Fruit fly (Drosophila melanogaster): Measurements from ENCODE around the gene Cp38.

Gene Cp38

DNA sequence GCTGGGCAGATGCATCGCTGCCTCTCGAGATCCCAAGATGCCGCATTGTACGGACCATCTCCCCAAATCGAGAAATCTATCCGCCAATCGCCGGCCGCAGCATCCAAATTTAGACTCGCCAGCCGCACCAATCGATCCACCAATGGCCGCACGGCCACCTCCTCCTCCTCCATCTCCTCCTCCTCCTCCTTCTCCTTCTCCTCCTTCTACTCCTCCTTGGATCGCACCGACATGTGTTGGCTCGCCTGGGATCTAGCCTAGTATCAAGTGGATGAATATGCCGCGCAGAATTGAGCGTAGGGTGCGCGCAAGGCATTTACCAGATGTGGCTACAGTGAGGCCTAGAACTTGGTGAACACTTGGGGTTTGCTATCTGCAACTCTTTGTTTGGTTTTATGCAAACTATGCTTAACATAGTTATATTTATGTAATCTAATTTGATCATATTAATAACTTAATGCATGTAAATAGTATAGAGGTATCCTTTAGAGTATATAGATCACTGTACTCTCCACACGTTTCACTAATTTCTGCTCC, 26.6 kb upstream of the Cp38 start, which contains the start of gene org-1:
org-1 (minus strand) TSS at position 51 of the 537 bp plus-strand sequence.
- TF ChIP-seq woc (GFP tag; optimal IDR thresholded peaks at IDR 0.05) (peak; percentile 26), foxo (GFP tag; optimal IDR thresholded peaks at IDR 0.05) (peak in 1 of 2 experiments; percentile 81), ey (GFP tag; optimal IDR thresholded peaks at IDR 0.05) (peak; percentile 74), psq (GFP tag; optimal IDR thresholded peaks at IDR 0.05) (peak; percentile 61), h (GFP tag; optimal IDR thresholded peaks at IDR 0.05) (peak; percentile 77), Rel (GFP tag; optimal IDR thresholded peaks at IDR 0.05) (no peak), Rel (tag; optimal IDR thresholded peaks at IDR 0.05) (peak; percentile 19), CG9705 (GFP tag; optimal IDR thresholded peaks at IDR 0.05) (peak; percentile 62), HLH106 (tag; optimal IDR thresholded peaks at IDR 0.05) (peak; percentile 77), Vsx2 (GFP tag; optimal IDR thresholded peaks at IDR 0.05; ENCODE audit: partially characterized antibody) (no peak), lola (GFP tag; optimal IDR thresholded peaks at IDR 0.05) (no peak), Hnf4 (GFP tag; optimal IDR thresholded peaks at IDR 0.05) (peak; percentile 71), tai (GFP tag; optimal IDR thresholded peaks at IDR 0.05) (peak; percentile 16), Jra (GFP tag; optimal IDR thresholded peaks at IDR 0.05) (no peak), CG32264 (GFP tag; optimal IDR thresholded peaks at IDR 0.05) (no peak), sage (GFP tag; optimal IDR thresholded peaks at IDR 0.05) (peak; percentile 43), rgr (GFP tag; optimal IDR thresholded peaks at IDR 0.05) (peak; percentile 76), sv (GFP tag; optimal IDR thresholded peaks at IDR 0.05) (peak; percentile 79), fru (GFP tag; optimal IDR thresholded peaks at IDR 0.05) (peak; percentile 67), OdsH (GFP tag; optimal IDR thresholded peaks at IDR 0.05) (peak; percentile 69), Dif (GFP tag; optimal IDR thresholded peaks at IDR 0.05; ENCODE audit: partially characterized antibody) (no peak), br (GFP tag; optimal IDR thresholded peaks at IDR 0.05) (peak; percentile 60), Sp1 (GFP tag; optimal IDR thresholded peaks at IDR 0.05) (peak; percentile 66), brk (GFP tag; optimal IDR thresholded peaks at IDR 0.05) (peak; percentile 4), dmrt93B (GFP tag; optimal IDR thresholded peaks at IDR 0.05) (peak; percentile 56)

DNA sequence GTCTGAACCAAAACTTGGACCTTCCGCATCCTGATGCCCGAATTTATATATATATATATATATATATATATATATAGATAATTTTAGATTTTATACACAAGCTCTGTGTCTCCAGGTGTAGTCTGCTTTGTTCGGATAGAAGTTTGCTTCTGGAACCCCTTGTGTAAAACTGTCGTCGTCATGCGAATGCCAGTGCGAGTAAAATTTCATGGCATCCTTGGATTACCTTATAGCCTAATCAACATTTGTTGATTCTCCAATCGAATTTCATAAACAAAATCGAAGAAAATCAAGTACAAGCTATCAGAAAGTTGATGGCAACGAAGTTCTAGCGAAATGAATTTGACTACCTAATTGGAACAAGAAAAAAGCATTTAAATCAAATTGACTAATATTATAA, 24.1 kb upstream of the Cp38 start, which contains the start of gene CG32713:
CG32713 (minus strand) TSS at position 101 of the 400 bp plus-strand sequence.
- no peak for TF ChIP-seq CrebA (GFP tag; optimal IDR thresholded peaks at IDR 0.05; ENCODE audit: borderline replicate concordance)
- no peak for TF ChIP-seq psq (GFP tag; optimal IDR thresholded peaks at IDR 0.05)
- TF ChIP-seq OdsH (GFP tag; optimal IDR thresholded peaks at IDR 0.05) = no peak
- no peak for TF ChIP-seq Myc (optimal IDR thresholded peaks at IDR 0.05)
- no peak for TF ChIP-seq Rel (GFP tag; optimal IDR thresholded peaks at IDR 0.05)
- TF ChIP-seq Rel (tag; optimal IDR thresholded peaks at IDR 0.05) = no peak
- TF ChIP-seq ey (GFP tag; optimal IDR thresholded peaks at IDR 0.05) = no peak
- TF ChIP-seq Dif (GFP tag; optimal IDR thresholded peaks at IDR 0.05; ENCODE audit: partially characterized antibody) = no peak
- no peak for TF ChIP-seq h (GFP tag; optimal IDR thresholded peaks at IDR 0.05)
- no peak for TF ChIP-seq usp (GFP tag; optimal IDR thresholded peaks at IDR 0.05)
- TF ChIP-seq GATAd (GFP tag; optimal IDR thresholded peaks at IDR 0.05) = no peak
- no peak for TF ChIP-seq woc (GFP tag; optimal IDR thresholded peaks at IDR 0.05)
- TF ChIP-seq N (GFP tag; optimal IDR thresholded peaks at IDR 0.05) = no peak
- no peak for TF ChIP-seq dl (GFP tag; optimal IDR thresholded peaks at IDR 0.05; ENCODE audit: insufficient read depth in 1 of 2, partially characterized antibody in 2 of 2)
- TF ChIP-seq Sp1 (GFP tag; optimal IDR thresholded peaks at IDR 0.05) = no peak
- no peak for TF ChIP-seq CG9705 (GFP tag; optimal IDR thresholded peaks at IDR 0.05)

DNA sequence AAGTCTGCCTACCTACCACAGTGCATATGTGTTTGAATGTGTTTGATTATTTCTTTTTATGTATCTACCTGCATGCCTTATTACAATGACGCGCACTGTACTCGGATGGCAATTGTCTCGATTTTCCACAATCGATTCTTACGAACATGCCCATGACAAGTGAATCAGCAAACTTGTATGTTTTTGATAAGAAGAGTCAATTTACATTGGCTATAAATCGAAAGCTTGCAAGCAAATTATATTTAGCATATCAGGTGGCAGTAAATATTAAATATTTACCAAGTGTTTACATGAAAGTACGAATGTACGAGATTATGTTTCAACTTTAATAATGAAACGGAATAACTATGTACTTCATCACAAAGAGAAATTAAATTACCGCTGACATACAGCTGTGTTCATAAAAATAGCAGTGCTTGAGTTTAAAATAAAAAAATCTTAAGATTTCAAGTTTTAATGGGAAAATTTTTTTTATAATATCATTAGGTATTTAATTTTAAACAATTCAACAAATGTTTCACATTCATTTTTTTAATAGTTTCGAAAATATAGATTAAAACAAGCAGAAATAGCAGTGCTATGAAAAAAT, 22.1 kb upstream of the Cp38 start:
- TF ChIP-seq CG9705 (GFP tag; optimal IDR thresholded peaks at IDR 0.05) (no peak), sv (GFP tag; optimal IDR thresholded peaks at IDR 0.05) (no peak), Hr78 (GFP tag; optimal IDR thresholded peaks at IDR 0.05) (no peak)

DNA sequence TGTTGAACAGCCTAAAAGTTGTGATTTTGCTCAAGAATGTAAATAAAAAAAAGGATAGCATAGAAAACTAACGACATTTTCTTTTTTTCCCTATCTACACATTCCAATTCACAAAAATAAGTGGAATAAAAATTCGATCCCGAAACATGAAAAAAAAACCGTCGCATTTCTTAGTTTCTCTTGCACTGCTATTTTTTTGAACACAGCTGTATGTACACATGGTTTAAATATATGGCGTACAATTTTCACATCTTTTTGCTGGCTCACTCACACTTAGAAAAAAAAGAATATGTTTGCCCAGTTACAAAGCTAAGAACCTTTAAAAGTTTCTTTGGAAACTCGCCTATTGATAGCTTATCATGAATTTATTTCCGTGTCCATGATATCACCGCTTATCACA, 21.4 kb upstream of the Cp38 start:
- no peak for TF ChIP-seq CrebA (GFP tag; optimal IDR thresholded peaks at IDR 0.05; ENCODE audit: borderline replicate concordance)
- no peak for TF ChIP-seq dmrt93B (GFP tag; optimal IDR thresholded peaks at IDR 0.05)
- no peak for TF ChIP-seq sage (GFP tag; optimal IDR thresholded peaks at IDR 0.05)
- no peak for TF ChIP-seq Dif (GFP tag; optimal IDR thresholded peaks at IDR 0.05; ENCODE audit: partially characterized antibody)
- TF ChIP-seq Dfd (GFP tag; optimal IDR thresholded peaks at IDR 0.05) = no peak
- TF ChIP-seq dsf (GFP tag; optimal IDR thresholded peaks at IDR 0.05; ENCODE audit: borderline replicate concordance) = no peak
- TF ChIP-seq CG9705 (GFP tag; optimal IDR thresholded peaks at IDR 0.05) = no peak
- TF ChIP-seq HLH106 (tag; optimal IDR thresholded peaks at IDR 0.05) = no peak
- no peak for TF ChIP-seq rgr (GFP tag; optimal IDR thresholded peaks at IDR 0.05)
- no peak for TF ChIP-seq fru (GFP tag; optimal IDR thresholded peaks at IDR 0.05)
- no peak for TF ChIP-seq GATAd (GFP tag; optimal IDR thresholded peaks at IDR 0.05)

All from whole organism, wandering third instar larva.